Fruit fly (Drosophila melanogaster): Measurements from ENCODE around the gene CG17219.

CG17219 gene

dm6 chr2L:3041918-3042615, 13.0 kb downstream of the CG17219 start, which contains the start of gene CG17261 (continued):
- no peak for TF ChIP-seq chm (GFP tag; IDR thresholded peaks at IDR 0.05)
- TF ChIP-seq pzg (GFP tag; optimal IDR thresholded peaks at IDR 0.05): no peak
- peak; percentile 43 for TF ChIP-seq CG12391 (tag; optimal IDR thresholded peaks at IDR 0.05)
- no peak for TF ChIP-seq Lhr (GFP tag; optimal IDR thresholded peaks at IDR 0.05)
- no peak for TF ChIP-seq ham (GFP tag; IDR thresholded peaks at IDR 0.05)
- TF ChIP-seq fd3F (GFP tag; optimal IDR thresholded peaks at IDR 0.05): no peak
- peak; percentile 46 for TF ChIP-seq sens (GFP tag)
- TF ChIP-seq dpn (GFP tag; optimal IDR thresholded peaks at IDR 0.05): peak; percentile 31 to 35
- no peak for TF ChIP-seq lbe (GFP tag; optimal IDR thresholded peaks at IDR 0.05)
- 0 out of 2 replicates have a peak, but pooled peaks have one; percentile 15 for TF ChIP-seq bowl (GFP tag; IDR thresholded peaks at IDR 0.05)
- TF ChIP-seq CG15073 (GFP tag; optimal IDR thresholded peaks at IDR 0.05): no peak
- TF ChIP-seq CG16813 (GFP tag; IDR thresholded peaks at IDR 0.05; ENCODE audit: partially characterized antibody): no peak
- TF ChIP-seq Hr51 (GFP tag; optimal IDR thresholded peaks at IDR 0.05): peak; percentile 21 to 35
- TF ChIP-seq oc (tag; optimal IDR thresholded peaks at IDR 0.05): no peak
- TF ChIP-seq CG4617 (GFP tag; optimal IDR thresholded peaks at IDR 0.05; ENCODE audit: borderline replicate concordance): no peak
- no peak for TF ChIP-seq CG2129 (GFP tag; IDR thresholded peaks at IDR 0.05; ENCODE audit: partially characterized antibody)
- no peak for TF ChIP-seq CG4854 (GFP tag; optimal IDR thresholded peaks at IDR 0.05)
- no peak for TF ChIP-seq CG14860 (GFP tag; IDR thresholded peaks at IDR 0.05; ENCODE audit: partially characterized antibody)
- TF ChIP-seq CG6654 (GFP tag; optimal IDR thresholded peaks at IDR 0.05): no peak
- no peak for TF ChIP-seq CG3163 (GFP tag; optimal IDR thresholded peaks at IDR 0.05)
- no peak for TF ChIP-seq Trl (optimal IDR thresholded peaks at IDR 0.05)
- TF ChIP-seq Trl (GFP tag; optimal IDR thresholded peaks at IDR 0.05): peak; percentile 37
- TF ChIP-seq CG12299 (tag; optimal IDR thresholded peaks at IDR 0.05): no peak
- TF ChIP-seq zfh2 (GFP tag; optimal IDR thresholded peaks at IDR 0.05): peak; percentile 34
- TF ChIP-seq CG2202 (tag; optimal IDR thresholded peaks at IDR 0.05): no peak
- TF ChIP-seq CG10366 (GFP tag; IDR thresholded peaks at IDR 0.05): no peak
- no peak for TF ChIP-seq Nf-YC (tag; optimal IDR thresholded peaks at IDR 0.05)
- TF ChIP-seq Stat92E (GFP tag; optimal IDR thresholded peaks at IDR 0.05): no peak
- TF ChIP-seq klu (GFP tag; IDR thresholded peaks at IDR 0.05): no peak
- no peak for TF ChIP-seq ac (GFP tag; optimal IDR thresholded peaks at IDR 0.05)
- TF ChIP-seq Poxn (GFP tag; IDR thresholded peaks at IDR 0.05): no peak
- no peak for TF ChIP-seq CG13775 (GFP tag; optimal IDR thresholded peaks at IDR 0.05)
- no peak for TF ChIP-seq bigmax (GFP tag; optimal IDR thresholded peaks at IDR 0.05)
- no peak for TF ChIP-seq BEAF-32 (GFP tag; optimal IDR thresholded peaks at IDR 0.05)
- TF ChIP-seq wdn (GFP tag; IDR thresholded peaks at IDR 0.05): no peak
- TF ChIP-seq Lpt (GFP tag; optimal IDR thresholded peaks at IDR 0.05): no peak
- no peak for TF ChIP-seq inv (GFP tag; IDR thresholded peaks at IDR 0.05; ENCODE audit: partially characterized antibody)
- TF ChIP-seq pfk (GFP tag; optimal IDR thresholded peaks at IDR 0.05): no peak
- no peak for TF ChIP-seq CG17912 (GFP tag; optimal IDR thresholded peaks at IDR 0.05)
- no peak for TF ChIP-seq CG12219 (GFP tag; optimal IDR thresholded peaks at IDR 0.05)
- no peak for TF ChIP-seq Eip74EF (GFP tag; optimal IDR thresholded peaks at IDR 0.05)
- peak; percentile 37 for TF ChIP-seq CG7556 (GFP tag; optimal IDR thresholded peaks at IDR 0.05)
- no peak for TF ChIP-seq unc-4 (GFP tag; IDR thresholded peaks at IDR 0.05; ENCODE audit: partially characterized antibody)
- no peak for TF ChIP-seq CG8765 (GFP tag; IDR thresholded peaks at IDR 0.05)
- no peak for TF ChIP-seq HLHmδ (GFP tag; optimal IDR thresholded peaks at IDR 0.05)
- TF ChIP-seq jigr1 (GFP tag; IDR thresholded peaks at IDR 0.05): no peak
- no peak for TF ChIP-seq corto (GFP tag; optimal IDR thresholded peaks at IDR 0.05)
- no peak for TF ChIP-seq chn (GFP tag; optimal IDR thresholded peaks at IDR 0.05)
- no peak for TF ChIP-seq nom (GFP tag; optimal IDR thresholded peaks at IDR 0.05)

All from whole organism, embryonic.